Worm (Caenorhabditis elegans) whole organism, L3 larva: ENCODE results near the gene F14H12.2.

Source experiments
- R02D3.7 ChIP-seq: fragments of 150-350 bp; optimal IDR thresholded peaks from 2 replicates; lab custom pipeline; 2014; ENCODE audit warnings: missing biosample characterization, missing genetic modification characterization
- ZK546.5 ChIP-seq: sonication (generic microtip); optimal IDR thresholded peaks from 2 replicates; lab custom pipeline; 2017; ENCODE audit warnings: missing biosample characterization, missing genetic modification characterization
- aly-2 ChIP-seq: fragments of 150-350 bp; optimal IDR thresholded peaks from 2 replicates; lab custom pipeline; 2014; ENCODE audit warnings: missing biosample characterization, missing genetic modification characterization
- ama-1 ChIP-seq: fragments of 150-350 bp; optimal IDR thresholded peaks from 2 replicates; lab custom pipeline; 2018
- ceh-16 ChIP-seq: sonication (generic microtip); optimal IDR thresholded peaks from 2 replicates; lab custom pipeline; 2017; ENCODE audit warnings: missing biosample characterization, missing genetic modification characterization
- ceh-82 ChIP-seq: fragments of 150-350 bp; optimal IDR thresholded peaks from 2 replicates; lab custom pipeline; 2014; ENCODE audit warnings: missing biosample characterization, missing genetic modification characterization
- ceh-9 ChIP-seq: sonication (generic microtip); optimal IDR thresholded peaks from 2 replicates; lab custom pipeline; 2018; ENCODE audit warnings: missing biosample characterization, missing genetic modification characterization
- daf-12 ChIP-seq: fragments of 150-350 bp; optimal IDR thresholded peaks from 2 replicates; lab custom pipeline; 2014; ENCODE audit warnings: missing biosample characterization, missing genetic modification reagents, missing genetic modification characterization
- egl-27 ChIP-seq: sonication (generic microtip); optimal IDR thresholded peaks from 4 replicates; lab custom pipeline; 2017; ENCODE audit warnings: missing biosample characterization, missing genetic modification reagents, missing genetic modification characterization
- egl-5 ChIP-seq: fragments of 150-350 bp; optimal IDR thresholded peaks from 2 replicates; lab custom pipeline; 2017; ENCODE audit warnings: missing biosample characterization, missing genetic modification reagents, missing genetic modification characterization, inconsistent platforms
- elt-1 ChIP-seq: fragments of 150-350 bp; optimal IDR thresholded peaks from 2 replicates; lab custom pipeline; 2014; ENCODE audit warnings: missing biosample characterization, missing genetic modification characterization
- elt-2 ChIP-seq: sonication (generic microtip); optimal IDR thresholded peaks from 2 replicates; lab custom pipeline; 2016; ENCODE audit warnings: missing genetic modification reagents, mild to moderate bottlenecking, missing genetic modification characterization, missing compliant biosample characterization
- eor-1 ChIP-seq, 2 experiments: fragments of 150-350 bp; optimal IDR thresholded peaks; 2 replicates each; lab custom pipeline; 2014 to 2018; ENCODE audit warnings: missing biosample characterization in 2 of 2, missing genetic modification characterization in 2 of 2
- fkh-10 ChIP-seq: sonication (generic microtip); optimal IDR thresholded peaks from 2 replicates; lab custom pipeline; 2017; ENCODE audit warnings: missing biosample characterization, missing genetic modification reagents, missing genetic modification characterization
- fos-1 ChIP-seq: fragments of 150-350 bp; optimal IDR thresholded peaks from 2 replicates; lab custom pipeline; 2014; ENCODE audit warnings: missing biosample characterization, missing genetic modification characterization
- jun-1 ChIP-seq: fragments of 150-350 bp; optimal IDR thresholded peaks from 2 replicates; lab custom pipeline; 2014; ENCODE audit warnings: missing biosample characterization, missing genetic modification reagents, missing genetic modification characterization
- lin-39 ChIP-seq: fragments of 150-350 bp; optimal IDR thresholded peaks from 2 replicates; lab custom pipeline; 2018; ENCODE audit warnings: missing biosample characterization, missing genetic modification reagents, missing genetic modification characterization
- mdl-1 ChIP-seq: fragments of 150-350 bp; optimal IDR thresholded peaks from 2 replicates; lab custom pipeline; 2014; ENCODE audit warnings: missing biosample characterization, missing genetic modification characterization
- mml-1 ChIP-seq: fragments of 150-350 bp; sonication (generic microtip); optimal IDR thresholded peaks from 3 replicates; lab custom pipeline; 2014; ENCODE audit warnings: missing biosample characterization, missing genetic modification characterization
- nfya-1 ChIP-seq: sonication (generic microtip); optimal IDR thresholded peaks from 2 replicates; lab custom pipeline; 2017; ENCODE audit warnings: missing genetic modification characterization, mild to moderate bottlenecking, missing compliant biosample characterization, antibody characterized with exemption, moderate library complexity; ENCODE audit not compliant: insufficient read depth
- nhr-11 ChIP-seq: fragments of 150-350 bp; optimal IDR thresholded peaks from 2 replicates; lab custom pipeline; 2014; ENCODE audit warnings: missing biosample characterization, missing genetic modification characterization
- nhr-12 ChIP-seq: fragments of 150-350 bp; optimal IDR thresholded peaks from 2 replicates; lab custom pipeline; 2014; ENCODE audit warnings: missing biosample characterization, missing genetic modification characterization
- nhr-237 ChIP-seq: fragments of 150-350 bp; optimal IDR thresholded peaks from 2 replicates; lab custom pipeline; 2014; ENCODE audit warnings: missing biosample characterization, missing genetic modification characterization
- nhr-25 ChIP-seq: sonication (generic microtip); optimal IDR thresholded peaks from 2 replicates; lab custom pipeline; 2017; ENCODE audit warnings: missing biosample characterization, missing genetic modification characterization
- nhr-28 ChIP-seq: fragments of 150-350 bp; optimal IDR thresholded peaks from 2 replicates; lab custom pipeline; 2014; ENCODE audit warnings: missing biosample characterization, missing genetic modification characterization
- nhr-43 ChIP-seq: sonication (generic microtip); optimal IDR thresholded peaks from 2 replicates; lab custom pipeline; 2016; ENCODE audit warnings: mild to moderate bottlenecking, missing genetic modification characterization, missing compliant biosample characterization; ENCODE audit not compliant: poor library complexity, severe bottlenecking
- nhr-77 ChIP-seq: fragments of 150-350 bp; optimal IDR thresholded peaks from 2 replicates; lab custom pipeline; 2014; ENCODE audit warnings: missing biosample characterization, missing genetic modification characterization
- pha-4 ChIP-seq: fragments of 150-350 bp; optimal IDR thresholded peaks from 2 replicates; lab custom pipeline; 2014; ENCODE audit warnings: missing biosample characterization, missing genetic modification reagents, missing genetic modification characterization
- pqm-1 ChIP-seq: fragments of 150-350 bp; optimal IDR thresholded peaks from 2 replicates; lab custom pipeline; 2017; ENCODE audit warnings: missing biosample characterization, missing genetic modification characterization, inconsistent platforms
- sea-2 ChIP-seq: fragments of 150-350 bp; sonication (generic microtip); optimal IDR thresholded peaks from 4 replicates; lab custom pipeline; 2014; ENCODE audit warnings: missing biosample characterization, missing genetic modification reagents, missing genetic modification characterization
- skn-1 ChIP-seq: fragments of 150-350 bp; optimal IDR thresholded peaks from 2 replicates; lab custom pipeline; 2014; ENCODE audit warnings: missing biosample characterization, missing genetic modification characterization
- snpc-4 ChIP-seq: fragments of 150-350 bp; optimal IDR thresholded peaks from 2 replicates; lab custom pipeline; 2014; ENCODE audit warnings: missing biosample characterization, missing genetic modification characterization
- tbx-2 ChIP-seq: sonication (generic microtip); optimal IDR thresholded peaks from 2 replicates; lab custom pipeline; 2016; ENCODE audit warnings: mild to moderate bottlenecking, missing genetic modification characterization, missing compliant biosample characterization
- unc-39 ChIP-seq: sonication (generic microtip); optimal IDR thresholded peaks from 4 replicates; lab custom pipeline; 2017; ENCODE audit warnings: missing biosample characterization, missing genetic modification characterization
- unc-62 ChIP-seq: fragments of 150-350 bp; sonication (generic microtip); optimal IDR thresholded peaks from 4 replicates; lab custom pipeline; 2014; ENCODE audit warnings: missing biosample characterization, missing genetic modification reagents, missing genetic modification characterization
- ztf-11 ChIP-seq: fragments of 150-350 bp; optimal IDR thresholded peaks from 2 replicates; lab custom pipeline; 2014; ENCODE audit warnings: missing biosample characterization, missing genetic modification characterization

F14H12.2 gene

DNA sequence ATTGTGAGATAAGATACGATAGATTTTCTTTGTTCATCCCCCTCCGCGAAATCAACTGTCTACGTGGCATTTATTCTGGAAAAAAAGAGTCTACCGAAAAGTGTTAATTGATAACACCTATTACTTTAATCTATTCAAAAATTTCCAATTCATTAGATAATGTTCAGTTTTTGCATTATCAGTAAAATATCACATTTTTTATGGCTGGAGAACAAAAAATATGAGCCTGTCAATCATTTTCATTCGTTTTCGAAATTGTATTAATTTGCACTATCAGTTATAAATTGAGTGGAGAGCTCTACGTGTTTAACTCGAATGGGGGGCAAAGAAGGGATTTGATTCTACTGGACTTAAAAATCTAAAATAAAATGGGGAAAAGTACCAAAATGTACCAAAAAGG lies 8.7 kb downstream of the F14H12.2 start:
- TF ChIP-seq aly-2 (no peak), elt-2 (tag; lab: Kevin White, UChicago) (peak; percentile 61)
- TF ChIP-seq, all 47 proteins: peak for 1

DNA sequence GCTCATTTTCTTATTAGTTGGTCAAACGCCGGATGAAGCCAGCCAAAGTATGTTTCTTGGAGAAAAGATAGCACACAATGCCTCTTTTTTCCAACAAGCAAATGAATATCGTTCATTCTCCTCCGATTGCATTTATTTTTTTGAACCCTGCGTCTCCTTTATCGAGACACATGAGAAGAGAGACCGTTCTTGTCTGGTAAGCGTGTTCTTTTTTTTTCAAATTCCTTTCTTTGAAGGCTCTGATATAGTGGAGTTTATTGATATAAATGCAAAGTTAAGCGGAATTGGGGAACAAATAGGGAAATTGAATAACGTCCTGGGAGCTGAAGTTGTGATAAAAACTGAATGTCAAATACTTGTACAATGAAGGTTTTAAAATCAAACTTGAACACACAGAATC lies 12.2 kb downstream of the F14H12.2 start, which contains the start of gene F14H12.7:
Gene F14H12.7, minus strand, starts transcription at position 101 of the 400 bp plus-strand sequence.
- TF ChIP-seq daf-12 (tag; lab: Kevin White, UChicago) = no peak
- no peak for TF ChIP-seq elt-1 (tag; lab: Kevin White, UChicago)
- TF ChIP-seq snpc-4 (tag; lab: Kevin White, UChicago) = no peak
- TF ChIP-seq egl-5 (tag; lab: Kevin White, UChicago) = no peak
- TF ChIP-seq sea-2 (GFP tag; lab: Kevin White, UChicago) = no peak
- TF ChIP-seq nhr-25 = no peak
- TF ChIP-seq skn-1 = no peak
- no peak for TF ChIP-seq nhr-237 (tag; lab: Kevin White, UChicago)
- TF ChIP-seq, all 47 proteins: peak for 0

DNA sequence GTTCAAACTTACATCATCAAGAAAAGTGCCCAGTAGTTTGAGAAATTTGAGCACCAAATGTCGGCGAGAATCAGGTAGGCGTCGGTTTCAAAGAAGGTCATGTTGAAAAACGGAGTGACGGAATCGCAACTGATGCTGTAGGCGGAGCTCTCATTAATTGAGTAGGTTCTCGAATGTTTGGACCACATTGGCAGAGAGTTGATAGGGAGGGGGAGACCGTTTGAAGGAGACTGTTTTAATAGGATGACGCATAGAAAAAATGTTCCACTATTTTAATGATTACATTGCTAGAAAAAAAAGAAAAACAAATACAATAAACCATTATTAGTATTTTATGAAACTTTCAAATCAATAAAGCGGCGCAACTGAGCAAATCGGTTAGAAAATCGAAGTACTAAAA lies 12.9 kb downstream of the F14H12.2 start, which contains the start of gene F14H12.17:
Gene F14H12.17, minus strand, starts transcription at position 101 of the 400 bp plus-strand sequence.
- TF ChIP-seq sea-2 (GFP tag; lab: Kevin White, UChicago) = no peak
- TF ChIP-seq nhr-43 (tag; lab: Kevin White, UChicago) = no peak
- no peak for TF ChIP-seq snpc-4 (tag; lab: Kevin White, UChicago)
- TF ChIP-seq unc-39 (tag; lab: Kevin White, UChicago) = no peak
- TF ChIP-seq nhr-25 = no peak
- TF ChIP-seq lin-39 = no peak
- TF ChIP-seq unc-62 (GFP tag; lab: Kevin White, UChicago) = no peak
- TF ChIP-seq nhr-28 (tag; lab: Kevin White, UChicago) = no peak
- TF ChIP-seq ZK546.5 = no peak
- no peak for TF ChIP-seq elt-2 (tag; lab: Kevin White, UChicago)
- TF ChIP-seq mdl-1 (tag; lab: Kevin White, UChicago) = no peak
- TF ChIP-seq nhr-77 = no peak
- no peak for TF ChIP-seq pqm-1
- TF ChIP-seq nhr-12 (tag; lab: Kevin White, UChicago) = no peak
- TF ChIP-seq skn-1 = no peak
- TF ChIP-seq aly-2 = no peak
- TF ChIP-seq egl-27 = no peak
- no peak for TF ChIP-seq R02D3.7 (tag; lab: Kevin White, UChicago)
- TF ChIP-seq fos-1 (tag; lab: Kevin White, UChicago) = no peak
- TF ChIP-seq, all 47 proteins: peak for 0

DNA sequence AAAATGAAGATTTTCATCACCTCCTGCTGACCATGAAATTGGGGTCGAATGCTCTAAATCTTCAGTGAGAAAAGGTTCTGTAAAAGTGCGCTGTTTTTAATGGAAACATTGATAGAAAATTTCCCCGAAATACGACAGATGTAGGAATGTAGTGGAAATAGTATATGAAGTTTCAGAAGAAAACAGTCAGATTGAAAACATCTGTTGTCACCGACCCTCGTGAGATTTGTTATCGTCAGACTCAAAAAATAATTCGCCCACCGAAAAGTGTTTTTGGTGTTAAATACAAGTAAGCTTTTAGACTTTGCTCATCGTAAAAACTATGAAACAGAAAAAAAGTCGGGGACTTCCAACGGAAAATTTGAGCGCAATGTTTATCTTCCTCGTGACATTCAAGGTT lies 14.6 kb downstream of the F14H12.2 start, which contains the start of gene F14H12.8:
Gene F14H12.8, minus strand, starts transcription at position 101 of the 400 bp plus-strand sequence.
- TF ChIP-seq nhr-28 (tag; lab: Kevin White, UChicago) (no peak), ama-1 (lab: Kevin White, UChicago) (no peak), jun-1 (tag; lab: Kevin White, UChicago) (no peak), sea-2 (GFP tag; lab: Kevin White, UChicago) (no peak), fos-1 (tag; lab: Kevin White, UChicago) (no peak)

ce11 chrX:4366231-4366630 lies 15.9 kb downstream of the F14H12.2 start, which contains the start of gene R160.3:
R160.3 (minus strand) TSS chrX:4366331.
- TF ChIP-seq ztf-11 (tag; lab: Kevin White, UChicago) = no peak
- TF ChIP-seq egl-27 = no peak
- no peak for TF ChIP-seq elt-1 (tag; lab: Kevin White, UChicago)
- no peak for TF ChIP-seq pha-4 (tag; lab: Kevin White, UChicago)
- TF ChIP-seq nhr-237 (tag; lab: Kevin White, UChicago) = no peak
- TF ChIP-seq mml-1 (tag; lab: Kevin White, UChicago) = no peak
- no peak for TF ChIP-seq nfya-1
- no peak for TF ChIP-seq ama-1 (lab: Kevin White, UChicago)
- no peak for TF ChIP-seq R02D3.7 (tag; lab: Kevin White, UChicago)
- no peak for TF ChIP-seq tbx-2 (tag; lab: Kevin White, UChicago)
- no peak for TF ChIP-seq fkh-10 (GFP tag; lab: Kevin White, UChicago)
- TF ChIP-seq, all 47 proteins: peak for 0

DNA sequence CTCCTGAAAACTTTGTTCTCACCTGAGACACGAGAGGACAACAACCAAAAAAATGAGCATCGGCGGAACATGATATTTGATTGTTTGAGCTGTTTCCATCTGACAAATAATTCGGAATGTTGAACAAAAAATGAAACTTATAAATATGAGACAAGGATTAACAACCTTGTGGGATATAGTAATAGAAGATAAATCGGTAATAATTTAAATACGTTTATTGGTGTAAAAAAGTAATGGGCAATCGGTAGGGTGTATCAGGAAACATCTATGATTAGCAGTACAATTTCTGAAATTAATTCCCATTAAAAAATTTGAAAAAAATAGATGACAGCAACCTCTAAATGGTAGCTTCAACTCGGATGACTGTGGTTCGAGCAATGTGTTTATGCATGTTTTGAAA lies 17.1 kb downstream of the F14H12.2 start, which contains the start of gene R160.10:
Gene R160.10, minus strand, starts transcription at position 101 of the 400 bp plus-strand sequence.
- TF ChIP-seq ceh-82 (tag; lab: Kevin White, UChicago) = no peak
- no peak for TF ChIP-seq nhr-43 (tag; lab: Kevin White, UChicago)
- no peak for TF ChIP-seq ZK546.5
- no peak for TF ChIP-seq nhr-11 (tag; lab: Kevin White, UChicago)
- TF ChIP-seq pqm-1 = no peak
- TF ChIP-seq nhr-77 = no peak
- TF ChIP-seq nhr-237 (tag; lab: Kevin White, UChicago) = no peak
- TF ChIP-seq eor-1 (tag; optimal IDR thresholded peaks at IDR 0.05; lab: Kevin White, UChicago) = no peak
- TF ChIP-seq jun-1 (tag; lab: Kevin White, UChicago) = no peak
- TF ChIP-seq mdl-1 (tag; lab: Kevin White, UChicago) = no peak
- no peak for TF ChIP-seq egl-5 (tag; lab: Kevin White, UChicago)
- TF ChIP-seq sea-2 (GFP tag; lab: Kevin White, UChicago) = no peak
- TF ChIP-seq snpc-4 (tag; lab: Kevin White, UChicago) = no peak
- TF ChIP-seq aly-2 = no peak
- TF ChIP-seq ceh-9 (tag; lab: Kevin White, UChicago) = no peak
- no peak for TF ChIP-seq lin-39
- no peak for TF ChIP-seq ceh-16 (tag; lab: Kevin White, UChicago)
- TF ChIP-seq tbx-2 (tag; lab: Kevin White, UChicago) = no peak
